Comparison of ENCODE assay signal across 4 fruit fly cellular contexts in genomic region chr3L:7866558-7866957, dm6.
TF ChIP-seq lines count a peak whose summit lies in the region.

No protein-coding gene starts in this region.

- TF ChIP-seq CTCF in whole organism, embryonic (GFP tag; optimal IDR thresholded peaks at IDR 0.05; lab: Kevin White, UChicago): no peak

TF ChIP-seq in whole organism, adult, 20 proteins besides CTCF, POLR2A, EP300 and RAD21:
- no peak for TF ChIP-seq Clk (GFP tag; optimal IDR thresholded peaks at IDR 0.05; lab: Kevin White, UChicago)
- TF ChIP-seq CG7045 (GFP tag; optimal IDR thresholded peaks at IDR 0.05; lab: Kevin White, UChicago): no peak
- TF ChIP-seq CG12768 (GFP tag; optimal IDR thresholded peaks at IDR 0.05; lab: Kevin White, UChicago): peak; percentile 36
- no peak for TF ChIP-seq CG14711 (tag; optimal IDR thresholded peaks at IDR 0.05; lab: Kevin White, UChicago)
- TF ChIP-seq CG5204 (GFP tag; optimal IDR thresholded peaks at IDR 0.05; lab: Kevin White, UChicago): no peak
TF ChIP-seq in whole organism, adult: peak in this region for 1.

TF ChIP-seq in whole organism, embryonic, 481 proteins besides CTCF, POLR2A, EP300 and RAD21 (continues in another document):
- TF ChIP-seq CG13424 (tag; optimal IDR thresholded peaks at IDR 0.05; lab: Kevin White, UChicago): no peak
- TF ChIP-seq CG6272 (GFP tag; IDR thresholded peaks at IDR 0.05; lab: Robert Waterston, UW): no peak
- TF ChIP-seq cas (GFP tag; IDR thresholded peaks at IDR 0.05; lab: Robert Waterston, UW): no peak; the same call in 1 of the 2 replicates
- no peak for TF ChIP-seq CG15479 (GFP tag; optimal IDR thresholded peaks at IDR 0.05; lab: Kevin White, UChicago)
- TF ChIP-seq bowl (GFP tag; IDR thresholded peaks at IDR 0.05; lab: Robert Waterston, UW): no peak
- TF ChIP-seq Hr39 (optimal IDR thresholded peaks at IDR 0.05; lab: Kevin White, UChicago): no peak
- no peak; the same call in 2 of the 3 replicates for TF ChIP-seq Optix (GFP tag; IDR thresholded peaks at IDR 0.05; lab: Robert Waterston, UW)
- no peak for TF ChIP-seq CG7271 (tag; optimal IDR thresholded peaks at IDR 0.05; lab: Kevin White, UChicago)
- TF ChIP-seq klu (GFP tag; IDR thresholded peaks at IDR 0.05; lab: Robert Waterston, UW): no peak
- no peak for TF ChIP-seq br (optimal IDR thresholded peaks at IDR 0.05; lab: Kevin White, UChicago)
- TF ChIP-seq cad (GFP tag; optimal IDR thresholded peaks at IDR 0.05; lab: Kevin White, UChicago): no peak
- TF ChIP-seq CG18619 (GFP tag; optimal IDR thresholded peaks at IDR 0.05; lab: Kevin White, UChicago): peak; percentile 32
- TF ChIP-seq CG3838 (GFP tag; optimal IDR thresholded peaks at IDR 0.05; lab: Kevin White, UChicago): no peak
- peak; percentile 8 for TF ChIP-seq CG16815 (GFP tag; optimal IDR thresholded peaks at IDR 0.05; lab: Kevin White, UChicago)
- no peak for TF ChIP-seq exex (tag; optimal IDR thresholded peaks at IDR 0.05; lab: Kevin White, UChicago)
- no peak for TF ChIP-seq aop (GFP tag; IDR thresholded peaks at IDR 0.05; lab: Robert Waterston, UW)
- 0 out of 3 replicates have a peak, but pooled peaks have one; percentile 21 for TF ChIP-seq tgo (GFP tag; IDR thresholded peaks at IDR 0.05; lab: Robert Waterston, UW)
- no peak for TF ChIP-seq ase (GFP tag; IDR thresholded peaks at IDR 0.05; lab: Robert Waterston, UW)
- TF ChIP-seq Lpt (GFP tag; optimal IDR thresholded peaks at IDR 0.05; lab: Kevin White, UChicago): no peak
- TF ChIP-seq slou (GFP tag; optimal IDR thresholded peaks at IDR 0.05; lab: Kevin White, UChicago): no peak
- TF ChIP-seq CG10267 (tag; optimal IDR thresholded peaks at IDR 0.05; lab: Kevin White, UChicago): no peak
- TF ChIP-seq CG17568 (GFP tag; optimal IDR thresholded peaks at IDR 0.05; lab: Kevin White, UChicago): no peak
- peak; percentile 40 for TF ChIP-seq ind (GFP tag; optimal IDR thresholded peaks at IDR 0.05; lab: Kevin White, UChicago)
- no peak for TF ChIP-seq nmo (GFP tag; optimal IDR thresholded peaks at IDR 0.05; lab: Kevin White, UChicago)
- TF ChIP-seq so (GFP tag; IDR thresholded peaks at IDR 0.05; lab: Robert Waterston, UW): no peak
- 0 out of 3 replicates have a peak, but pooled peaks have one; percentile 15 for TF ChIP-seq CG34422 (GFP tag; IDR thresholded peaks at IDR 0.05; lab: Robert Waterston, UW)
- TF ChIP-seq odd (GFP tag; optimal IDR thresholded peaks at IDR 0.05; lab: Kevin White, UChicago): no peak
- TF ChIP-seq CG7556 (GFP tag; optimal IDR thresholded peaks at IDR 0.05; lab: Kevin White, UChicago): no peak
- TF ChIP-seq unpg (GFP tag; optimal IDR thresholded peaks at IDR 0.05; lab: Kevin White, UChicago): no peak

TF ChIP-seq in whole organism, prepupa, 60 proteins besides CTCF, POLR2A, EP300 and RAD21:
- TF ChIP-seq CG6854 (GFP tag; optimal IDR thresholded peaks at IDR 0.05; lab: Kevin White, UChicago): no peak
- TF ChIP-seq CG34406 (GFP tag; optimal IDR thresholded peaks at IDR 0.05; lab: Kevin White, UChicago): no peak
- no peak for TF ChIP-seq Eip78C (GFP tag; lab: Kevin White, UChicago)
- no peak for TF ChIP-seq CG16779 (tag; optimal IDR thresholded peaks at IDR 0.05; lab: Kevin White, UChicago)
- TF ChIP-seq CG15336 (GFP tag; IDR thresholded peaks at IDR 0.05; lab: Robert Waterston, UW): peak; percentile 20
- TF ChIP-seq cyc (GFP tag; optimal IDR thresholded peaks at IDR 0.05; lab: Kevin White, UChicago): no peak
- TF ChIP-seq fkh (GFP tag; optimal IDR thresholded peaks at IDR 0.05; lab: Kevin White, UChicago): peak; percentile 70
- no peak for TF ChIP-seq CG7368 (GFP tag; optimal IDR thresholded peaks at IDR 0.05; lab: Kevin White, UChicago)
- TF ChIP-seq svp (GFP tag; lab: Kevin White, UChicago): no peak
- TF ChIP-seq Hr4 (GFP tag; optimal IDR thresholded peaks at IDR 0.05; lab: Kevin White, UChicago): peak; percentile 7
- TF ChIP-seq Eip75B (GFP tag; optimal IDR thresholded peaks at IDR 0.05; lab: Kevin White, UChicago): no peak
- no peak for TF ChIP-seq CG31627 (GFP tag; optimal IDR thresholded peaks at IDR 0.05; lab: Kevin White, UChicago)
- TF ChIP-seq CG8319 (GFP tag; optimal IDR thresholded peaks at IDR 0.05; lab: Kevin White, UChicago): no peak
- TF ChIP-seq vri (GFP tag; optimal IDR thresholded peaks at IDR 0.05; lab: Kevin White, UChicago): no peak
- no peak for TF ChIP-seq acj6 (GFP tag; optimal IDR thresholded peaks at IDR 0.05; lab: Kevin White, UChicago)
- 0 out of 3 replicates have a peak, but pooled peaks have one; percentile 11 for TF ChIP-seq eg (GFP tag; IDR thresholded peaks at IDR 0.05; lab: Robert Waterston, UW)
- TF ChIP-seq CG1621 (tag; optimal IDR thresholded peaks at IDR 0.05; lab: Kevin White, UChicago): no peak
- no peak for TF ChIP-seq achi (GFP tag; optimal IDR thresholded peaks at IDR 0.05; lab: Kevin White, UChicago)

TF ChIP-seq in whole organism, pupa, 21 proteins besides CTCF, POLR2A, EP300 and RAD21:
- no peak for TF ChIP-seq CG10348 (GFP tag; IDR thresholded peaks at IDR 0.05; lab: Robert Waterston, UW)
- TF ChIP-seq CG32121 (GFP tag; IDR thresholded peaks at IDR 0.05; lab: Robert Waterston, UW): peak; percentile 44; the same call in 1 of the 2 replicates
